Fruit fly (Drosophila melanogaster) whole organism, embryonic: ENCODE measurements around the gene Gr63a.

Experiments
- Bdp1 ChIP-seq: fragments of 200-800 bp; sonication (Bioruptor generic); optimal IDR thresholded peaks from 3 replicates; lab custom pipeline; 2016; ENCODE audit warnings: missing biosample characterization, missing genetic modification characterization
- Bgb ChIP-seq: fragments of 200-800 bp; sonication (Bioruptor generic); IDR thresholded peaks from 2 replicates; pipeline ENCODE4 v1.3.6; 2022; ENCODE audit warnings: missing biosample characterization, missing genetic modification characterization; ENCODE audit not compliant: partially characterized antibody
- Blimp-1 ChIP-seq: fragments of 200-800 bp; sonication (Bioruptor generic); optimal IDR thresholded peaks from 3 replicates; lab custom pipeline; 2018; ENCODE audit warnings: missing biosample characterization, missing genetic modification characterization, mild to moderate bottlenecking, moderate library complexity, missing genetic modification reagents
- CG10366 ChIP-seq: fragments of 200-800 bp; sonication (Bioruptor generic); IDR thresholded peaks from 2 replicates; pipeline ENCODE4 v1.3.6; 2022; ENCODE audit warnings: missing biosample characterization, missing genetic modification characterization
- CG12104 ChIP-seq: fragments of 200-800 bp; sonication (Bioruptor generic); optimal IDR thresholded peaks from 3 replicates; lab custom pipeline; 2016; ENCODE audit warnings: missing biosample characterization, missing genetic modification characterization
- CG12391 ChIP-seq: fragments of 200-800 bp; sonication (Bioruptor generic); optimal IDR thresholded peaks from 3 replicates; lab custom pipeline; 2018; ENCODE audit warnings: missing biosample characterization, mild to moderate bottlenecking, missing genetic modification characterization, moderate library complexity
- CG13424 ChIP-seq: fragments of 200-800 bp; sonication (Bioruptor generic); optimal IDR thresholded peaks from 2 replicates; lab custom pipeline; 2019; ENCODE audit warnings: missing biosample characterization, mild to moderate bottlenecking, missing genetic modification characterization, moderate library complexity
- CG14014 ChIP-seq: fragments of 200-800 bp; sonication (Bioruptor generic); IDR thresholded peaks from 2 replicates; pipeline ENCODE4 v1.3.6; 2022; ENCODE audit warnings: missing biosample characterization, missing genetic modification characterization
- CG15514 ChIP-seq: fragments of 200-800 bp; sonication (Bioruptor generic); optimal IDR thresholded peaks from 3 replicates; lab custom pipeline; 2017; ENCODE audit warnings: missing biosample characterization, missing genetic modification characterization, mild to moderate bottlenecking, moderate library complexity, missing genetic modification reagents
- CG1602 ChIP-seq: fragments of 200-800 bp; sonication (Bioruptor generic); optimal IDR thresholded peaks from 3 replicates; lab custom pipeline; 2016; ENCODE audit warnings: missing biosample characterization, missing genetic modification characterization
- CG1603 ChIP-seq: fragments of 200-800 bp; sonication (Bioruptor generic); optimal IDR thresholded peaks from 2 replicates; lab custom pipeline; 2019; ENCODE audit warnings: missing biosample characterization, mild to moderate bottlenecking, missing genetic modification characterization, moderate library complexity
- CG1647 ChIP-seq: fragments of 200-800 bp; sonication (Bioruptor generic); optimal IDR thresholded peaks from 3 replicates; lab custom pipeline; 2016; ENCODE audit warnings: missing biosample characterization, missing genetic modification characterization
- CG2120 ChIP-seq: fragments of 200-800 bp; sonication (Bioruptor generic); optimal IDR thresholded peaks from 3 replicates; lab custom pipeline; 2016; ENCODE audit warnings: missing biosample characterization, missing genetic modification characterization
- CG33557 ChIP-seq: fragments of 200-800 bp; sonication (Bioruptor generic); optimal IDR thresholded peaks from 2 replicates; lab custom pipeline; 2019; ENCODE audit warnings: missing biosample characterization, mild to moderate bottlenecking, missing genetic modification characterization, moderate library complexity
- CG3407 ChIP-seq: fragments of 200-800 bp; sonication (Bioruptor generic); optimal IDR thresholded peaks from 2 replicates; lab custom pipeline; 2018; ENCODE audit warnings: missing biosample characterization, mild to moderate bottlenecking, missing genetic modification characterization
- CG3847 ChIP-seq: fragments of 200-800 bp; sonication (Bioruptor generic); IDR thresholded peaks from 2 replicates; pipeline ENCODE4 v1.3.6; 2022; ENCODE audit warnings: missing biosample characterization, missing genetic modification characterization
- CG6175 ChIP-seq: fragments of 200-800 bp; sonication (Bioruptor generic); IDR thresholded peaks from 3 replicates; pipeline ENCODE4 v1.3.6; 2022; ENCODE audit warnings: missing biosample characterization, missing genetic modification characterization
- CG7556 ChIP-seq: fragments of 200-800 bp; sonication (Bioruptor generic); optimal IDR thresholded peaks from 2 replicates; lab custom pipeline; 2017; ENCODE audit warnings: missing biosample characterization, mild to moderate bottlenecking, missing genetic modification characterization
- CG8359 ChIP-seq: fragments of 200-800 bp; sonication (Bioruptor generic); optimal IDR thresholded peaks from 2 replicates; lab custom pipeline; 2017; ENCODE audit warnings: missing biosample characterization, mild to moderate bottlenecking, missing genetic modification characterization, borderline replicate concordance
- CG8924 ChIP-seq: fragments of 200-800 bp; optimal IDR thresholded peaks from 3 replicates; lab custom pipeline; 2019; ENCODE audit warnings: missing biosample characterization, mild to moderate bottlenecking, missing genetic modification characterization, moderate library complexity
- CG9727 ChIP-seq: fragments of 200-800 bp; sonication (Bioruptor generic); optimal IDR thresholded peaks from 3 replicates; lab custom pipeline; 2017; ENCODE audit warnings: missing biosample characterization, mild to moderate bottlenecking, missing genetic modification characterization
- Dek ChIP-seq: fragments of 200-800 bp; sonication (Bioruptor generic); optimal IDR thresholded peaks from 3 replicates; lab custom pipeline; 2019; ENCODE audit warnings: missing biosample characterization, mild to moderate bottlenecking, missing genetic modification characterization, moderate library complexity
- Dp ChIP-seq: fragments of 200-800 bp; sonication (Bioruptor generic); optimal IDR thresholded peaks from 2 replicates; lab custom pipeline; 2018; ENCODE audit warnings: missing biosample characterization, mild to moderate bottlenecking, missing genetic modification characterization, moderate library complexity
- Eip74EF ChIP-seq, 2 experiments: fragments of 200-800 bp in 1 of 2; fragments of >200 bp in 1 of 2; sonication (Bioruptor generic) in 1 of 2; optimal IDR thresholded peaks; 2 replicates each; lab custom pipeline; 2017 to 2019; ENCODE audit warnings: missing biosample characterization in 2 of 2, missing genetic modification characterization in 2 of 2, mild to moderate bottlenecking in 1 of 2, moderate library complexity in 1 of 2
- Fer3 ChIP-seq: fragments of 200-800 bp; sonication (Bioruptor generic); optimal IDR thresholded peaks from 2 replicates; lab custom pipeline; 2018; ENCODE audit warnings: missing biosample characterization, mild to moderate bottlenecking, missing genetic modification characterization, moderate library complexity
- HLH4C ChIP-seq: fragments of 200-800 bp; sonication (Bioruptor generic); IDR thresholded peaks from 3 replicates; pipeline ENCODE4 v1.3.6; 2022; ENCODE audit warnings: missing biosample characterization, missing genetic modification characterization; ENCODE audit not compliant: partially characterized antibody
- HmgZ ChIP-seq: fragments of 200-800 bp; sonication (Bioruptor generic); optimal IDR thresholded peaks from 2 replicates; lab custom pipeline; 2018; ENCODE audit warnings: missing biosample characterization, mild to moderate bottlenecking, missing genetic modification characterization
- Lim3 ChIP-seq: fragments of 200-800 bp; sonication (Bioruptor generic); IDR thresholded peaks from 2 replicates; pipeline ENCODE4 v1.3.6; 2022; ENCODE audit warnings: missing biosample characterization, missing genetic modification characterization
- Mrtf ChIP-seq: fragments of 200-800 bp; sonication (Bioruptor generic); IDR thresholded peaks from 3 replicates; pipeline ENCODE4 v1.3.6; 2022; ENCODE audit warnings: missing biosample characterization, missing genetic modification characterization
- NFAT ChIP-seq: fragments of 200-800 bp; sonication (Bioruptor generic); IDR thresholded peaks from 2 replicates; pipeline ENCODE4 v1.3.6; 2022; ENCODE audit warnings: missing biosample characterization, missing genetic modification characterization
- NK7.1 ChIP-seq: fragments of 200-800 bp; sonication (Bioruptor generic); optimal IDR thresholded peaks from 3 replicates; lab custom pipeline; 2016; ENCODE audit warnings: missing biosample characterization, missing genetic modification characterization
- Nf-YB ChIP-seq: fragments of 200-800 bp; sonication (Bioruptor generic); optimal IDR thresholded peaks from 3 replicates; lab custom pipeline; 2019; ENCODE audit warnings: missing biosample characterization, mild to moderate bottlenecking, missing genetic modification characterization, moderate library complexity
- Six4 ChIP-seq: fragments of 200-800 bp; sonication (Bioruptor generic); optimal IDR thresholded peaks from 2 replicates; lab custom pipeline; 2016; ENCODE audit warnings: missing biosample characterization, missing genetic modification characterization
- Taf1 ChIP-seq: fragments of 200-800 bp; sonication (Bioruptor generic); IDR thresholded peaks from 2 replicates; pipeline ENCODE4 v1.3.6; 2022; ENCODE audit warnings: missing biosample characterization, missing genetic modification characterization
- abd-A ChIP-seq: fragments of 200-800 bp; sonication (Bioruptor generic); optimal IDR thresholded peaks from 3 replicates; lab custom pipeline; 2019; ENCODE audit warnings: missing biosample characterization, mild to moderate bottlenecking, missing genetic modification characterization, moderate library complexity
- bbx ChIP-seq: fragments of 200-800 bp; sonication (Bioruptor generic); IDR thresholded peaks from 2 replicates; pipeline ENCODE4 v1.3.6; 2022; ENCODE audit warnings: missing biosample characterization, missing genetic modification characterization; ENCODE audit not compliant: partially characterized antibody
- bowl ChIP-seq: fragments of 200-800 bp; sonication (Bioruptor generic); IDR thresholded peaks from 2 replicates; pipeline ENCODE4 v1.3.6; 2022; ENCODE audit warnings: missing biosample characterization, missing genetic modification characterization
- fd3F ChIP-seq: fragments of 200-800 bp; sonication (Bioruptor generic); optimal IDR thresholded peaks from 2 replicates; lab custom pipeline; 2018; ENCODE audit warnings: missing biosample characterization, mild to moderate bottlenecking, missing genetic modification characterization, moderate library complexity
- gcm2 ChIP-seq: fragments of 200-800 bp; sonication (Bioruptor generic); optimal IDR thresholded peaks from 2 replicates; lab custom pipeline; 2016; ENCODE audit warnings: missing biosample characterization, missing genetic modification characterization
- hb ChIP-seq: fragments of 200-800 bp; sonication (Bioruptor generic); IDR thresholded peaks from 3 replicates; pipeline ENCODE4 v1.3.6; 2022; ENCODE audit warnings: missing biosample characterization, missing genetic modification characterization; ENCODE audit not compliant: partially characterized antibody
- insv ChIP-seq, 2 experiments: fragments of 200-800 bp; sonication (Bioruptor generic); optimal IDR thresholded peaks; 3 replicates each; lab custom pipeline; 2016 to 2018; ENCODE audit warnings: missing biosample characterization in 2 of 2, missing genetic modification characterization in 2 of 2
- lbe ChIP-seq: fragments of 200-800 bp; sonication (Bioruptor generic); optimal IDR thresholded peaks from 2 replicates; lab custom pipeline; 2016; ENCODE audit warnings: missing biosample characterization, mild to moderate bottlenecking, missing genetic modification characterization
- lov ChIP-seq, 2 experiments: fragments of 200-800 bp in 1 of 2; fragments of >200 bp in 1 of 2; sonication (Bioruptor generic) in 1 of 2; IDR thresholded peaks in 1 of 2; optimal IDR thresholded peaks in 1 of 2; 2 replicates in 1 of 2; 3 replicates in 1 of 2; pipeline versions ENCODE4 v1.3.6 to Lab custom; 2017 to 2022; ENCODE audit warnings: missing biosample characterization in 1 of 2, missing genetic modification characterization in 1 of 2
- mam ChIP-seq: fragments of 200-800 bp; sonication (Bioruptor generic); optimal IDR thresholded peaks from 3 replicates; lab custom pipeline; 2016; ENCODE audit warnings: missing biosample characterization, missing genetic modification characterization
- peb ChIP-seq: fragments of 200-800 bp; sonication (Bioruptor generic); IDR thresholded peaks from 2 replicates; pipeline ENCODE4 v1.3.6; 2022; ENCODE audit warnings: missing biosample characterization, missing genetic modification characterization
- pfk ChIP-seq: fragments of 200-800 bp; sonication (Bioruptor generic); optimal IDR thresholded peaks from 2 replicates; lab custom pipeline; 2018; ENCODE audit warnings: missing biosample characterization, mild to moderate bottlenecking, missing genetic modification characterization, moderate library complexity
- repo ChIP-seq: fragments of 200-800 bp; sonication (Bioruptor generic); optimal IDR thresholded peaks from 2 replicates; lab custom pipeline; 2016; ENCODE audit warnings: missing biosample characterization, missing genetic modification characterization
- trem ChIP-seq: fragments of 200-800 bp; optimal IDR thresholded peaks from 3 replicates; lab custom pipeline; 2019; ENCODE audit warnings: missing biosample characterization, mild to moderate bottlenecking, missing genetic modification characterization, moderate library complexity
- twi ChIP-seq: fragments of 200-800 bp; optimal IDR thresholded peaks from 2 replicates; lab custom pipeline; 2019; ENCODE audit warnings: missing biosample characterization, mild to moderate bottlenecking, missing genetic modification characterization, moderate library complexity
- zf30C ChIP-seq: fragments of 200-800 bp; sonication (Bioruptor generic); optimal IDR thresholded peaks from 3 replicates; lab custom pipeline; 2018; ENCODE audit warnings: missing biosample characterization, mild to moderate bottlenecking, missing genetic modification characterization

Gr63a gene

DNA sequence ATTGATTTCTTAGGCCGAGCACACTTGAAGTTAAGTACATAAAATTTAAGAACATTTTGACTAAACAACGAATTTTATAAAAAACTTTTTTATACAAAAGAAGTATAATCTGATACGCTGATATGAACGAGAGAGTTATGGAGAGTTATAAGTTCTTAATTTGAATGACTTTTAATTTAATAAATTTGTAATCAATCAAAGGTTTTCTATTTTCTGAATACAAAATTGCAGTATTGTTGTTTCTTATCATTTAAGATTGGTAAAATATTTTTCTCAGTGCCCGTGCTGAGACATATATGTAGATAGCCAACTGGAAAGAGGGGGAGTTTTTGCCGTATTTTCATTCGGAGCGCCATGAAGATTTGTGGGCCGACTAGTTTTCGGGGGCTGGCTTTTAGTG lies 23.3 kb downstream of the Gr63a start (continued):
- TF ChIP-seq NK7.1 (GFP tag; lab: Kevin White, UChicago), result no peak
- no peak for TF ChIP-seq CG12104
- no peak for TF ChIP-seq CG1603 (tag; lab: Kevin White, UChicago)
- peak in 1 of 2 experiments; percentile 18 for TF ChIP-seq Eip74EF (GFP tag; optimal IDR thresholded peaks at IDR 0.05; lab: Kevin White, UChicago)
- TF ChIP-seq peb (GFP tag; lab: Robert Waterston, UW), result no peak
- TF ChIP-seq CG2120 (GFP tag; lab: Kevin White, UChicago), result no peak
- TF ChIP-seq Fer3 (tag; lab: Kevin White, UChicago), result no peak
- no peak for TF ChIP-seq lov (optimal IDR thresholded peaks at IDR 0.05; lab: Kevin White, UChicago)
- TF ChIP-seq lov (GFP tag; IDR thresholded peaks at IDR 0.05; lab: Robert Waterston, UW), result no peak
- no peak for TF ChIP-seq HLH4C (GFP tag; lab: Robert Waterston, UW)
- no peak for TF ChIP-seq lbe (GFP tag; lab: Kevin White, UChicago)
- peak; percentile 49 for TF ChIP-seq Nf-YB
- no peak for TF ChIP-seq CG14014 (GFP tag; lab: Robert Waterston, UW)
- TF ChIP-seq bowl (GFP tag; lab: Robert Waterston, UW), result no peak
- TF ChIP-seq CG1602 (GFP tag; lab: Kevin White, UChicago), result peak; percentile 37
- no peak for TF ChIP-seq Bgb
- TF ChIP-seq CG8359, result no peak
- TF ChIP-seq CG33557, result peak; percentile 64
- TF ChIP-seq CG8924 (tag; lab: Kevin White, UChicago), result peak; percentile 63
- TF ChIP-seq NFAT (GFP tag; lab: Robert Waterston, UW), result no peak
- no peak for TF ChIP-seq mam (GFP tag; lab: Kevin White, UChicago)
- peak; percentile 61 for TF ChIP-seq CG7556
- no peak for TF ChIP-seq abd-A (tag; lab: Kevin White, UChicago)
- TF ChIP-seq pfk (GFP tag; lab: Kevin White, UChicago), result no peak
- TF ChIP-seq Bdp1 (GFP tag; lab: Kevin White, UChicago), result no peak
- no peak for TF ChIP-seq zf30C (GFP tag; lab: Kevin White, UChicago)
- TF ChIP-seq bbx, result no peak
- TF ChIP-seq CG1647 (GFP tag; lab: Kevin White, UChicago), result no peak
- no peak for TF ChIP-seq gcm2
- TF ChIP-seq Mrtf, result no peak
- TF ChIP-seq CG15514 (GFP tag; lab: Kevin White, UChicago), result no peak
- no peak for TF ChIP-seq Lim3 (GFP tag; lab: Robert Waterston, UW)
- peak; percentile 45 for TF ChIP-seq twi (tag; lab: Kevin White, UChicago)
- peak; percentile 8 for TF ChIP-seq CG9727 (GFP tag; lab: Kevin White, UChicago)
- no peak for TF ChIP-seq HmgZ (tag; lab: Kevin White, UChicago)
- TF ChIP-seq CG6175 (GFP tag; lab: Robert Waterston, UW), result no peak
- no peak for TF ChIP-seq Dek (tag; lab: Kevin White, UChicago)
- TF ChIP-seq CG3407 (GFP tag; lab: Kevin White, UChicago), result peak; percentile 22
- TF ChIP-seq CG12391 (tag; lab: Kevin White, UChicago), result peak; percentile 70
- TF ChIP-seq repo (GFP tag; lab: Kevin White, UChicago), result no peak
- no peak for TF ChIP-seq CG3847 (GFP tag; lab: Robert Waterston, UW)
- no peak for TF ChIP-seq insv (GFP tag; optimal IDR thresholded peaks at IDR 0.05; lab: Kevin White, UChicago)
- TF ChIP-seq Blimp-1 (GFP tag; lab: Kevin White, UChicago), result peak; percentile 57
- TF ChIP-seq trem (tag; lab: Kevin White, UChicago), result peak; percentile 31
- TF ChIP-seq fd3F (GFP tag; lab: Kevin White, UChicago), result no peak
- TF ChIP-seq CG13424 (tag; lab: Kevin White, UChicago), result peak; percentile 54
- TF ChIP-seq CG10366 (GFP tag; lab: Robert Waterston, UW), result no peak
- TF ChIP-seq Six4 (GFP tag; lab: Kevin White, UChicago), result no peak
- no peak for TF ChIP-seq hb (GFP tag; lab: Robert Waterston, UW)
- no peak for TF ChIP-seq Dp (GFP tag; lab: Kevin White, UChicago)
- TF ChIP-seq Taf1 (GFP tag; lab: Robert Waterston, UW), result no peak
